Fruit fly (Drosophila melanogaster) whole organism, adult: ENCODE results near the gene Prestin.
"Not testable (repeated sequence)": the region's sequence is repeated elsewhere in the genome, so short reads cannot be mapped to it uniquely, and the experiment has no call there.

Experiments used
- CG11617 ChIP-seq: fragments of 200-800 bp; sonication (Bioruptor generic); optimal IDR thresholded peaks from 2 replicates; lab custom pipeline; 2017; ENCODE audit warnings: mild to moderate bottlenecking, missing biosample characterization, missing genetic modification reagents, missing genetic modification characterization
- CG12768 ChIP-seq: fragments of 200-800 bp; sonication (Bioruptor generic); optimal IDR thresholded peaks from 2 replicates; lab custom pipeline; 2017; ENCODE audit warnings: missing biosample characterization, missing genetic modification characterization, mild to moderate bottlenecking, moderate library complexity, missing genetic modification reagents
- CG14711 ChIP-seq: fragments of 200-800 bp; sonication (Bioruptor generic); optimal IDR thresholded peaks from 2 replicates; lab custom pipeline; 2018; ENCODE audit warnings: missing biosample characterization, mild to moderate bottlenecking, missing genetic modification characterization, moderate library complexity
- CG1620 ChIP-seq: fragments of 200-800 bp; sonication (Bioruptor generic); optimal IDR thresholded peaks from 2 replicates; lab custom pipeline; 2016; ENCODE audit warnings: missing biosample characterization, missing genetic modification characterization
- CG33017 ChIP-seq: fragments of 200-800 bp; sonication (Bioruptor generic); optimal IDR thresholded peaks from 2 replicates; lab custom pipeline; 2018; ENCODE audit warnings: missing biosample characterization, mild to moderate bottlenecking, missing genetic modification characterization, moderate library complexity
- CG5204 ChIP-seq: fragments of 200-800 bp; sonication (Bioruptor generic); optimal IDR thresholded peaks from 2 replicates; lab custom pipeline; 2016; ENCODE audit warnings: missing biosample characterization, missing genetic modification characterization
- CG7045 ChIP-seq: fragments of 200-800 bp; sonication (Bioruptor generic); optimal IDR thresholded peaks from 2 replicates; lab custom pipeline; 2017; ENCODE audit warnings: missing biosample characterization, mild to moderate bottlenecking, missing genetic modification characterization
- CG7101 ChIP-seq: fragments of 200-800 bp; sonication (Bioruptor generic); optimal IDR thresholded peaks from 2 replicates; lab custom pipeline; 2018; ENCODE audit warnings: missing biosample characterization, mild to moderate bottlenecking, missing genetic modification characterization, moderate library complexity
- Clk ChIP-seq: fragments of 200-800 bp; sonication (Bioruptor generic); optimal IDR thresholded peaks from 2 replicates; lab custom pipeline; 2017; ENCODE audit warnings: missing biosample characterization, missing genetic modification characterization
- Crg-1 ChIP-seq: fragments of 200-800 bp; sonication (Bioruptor generic); optimal IDR thresholded peaks from 2 replicates; lab custom pipeline; 2016; ENCODE audit warnings: missing biosample characterization, missing genetic modification characterization
- Hr96 ChIP-seq: fragments of 200-800 bp; sonication (Bioruptor generic); optimal IDR thresholded peaks from 2 replicates; lab custom pipeline; 2016; ENCODE audit warnings: missing biosample characterization, missing genetic modification characterization
- Mnt ChIP-seq: fragments of 200-800 bp; sonication (Bioruptor generic); optimal IDR thresholded peaks from 2 replicates; lab custom pipeline; 2016; ENCODE audit warnings: missing biosample characterization, mild to moderate bottlenecking, missing genetic modification characterization
- bab1 ChIP-seq: fragments of 200-800 bp; sonication (Bioruptor generic); optimal IDR thresholded peaks from 3 replicates; lab custom pipeline; 2019; ENCODE audit warnings: missing biosample characterization, mild to moderate bottlenecking, missing genetic modification characterization, moderate library complexity
- cic ChIP-seq: fragments of 200-800 bp; sonication (Bioruptor generic); optimal IDR thresholded peaks from 2 replicates; lab custom pipeline; 2017; ENCODE audit warnings: missing biosample characterization, mild to moderate bottlenecking, missing genetic modification characterization, moderate library complexity
- cnc ChIP-seq, 2 experiments: fragments of >200 bp; optimal IDR thresholded peaks; 2 replicates each; lab custom pipeline; 2017
- kay ChIP-seq: fragments of 200-800 bp; sonication (Bioruptor generic); peaks from one replicate; lab custom pipeline; 2016; ENCODE audit warnings: missing biosample characterization, missing genetic modification characterization, borderline replicate concordance
- ovo ChIP-seq: fragments of 200-800 bp; sonication (Bioruptor generic); optimal IDR thresholded peaks from 2 replicates; lab custom pipeline; 2016; ENCODE audit warnings: missing biosample characterization, missing genetic modification characterization
- pad ChIP-seq: fragments of 200-800 bp; sonication (Bioruptor generic); optimal IDR thresholded peaks from 3 replicates; lab custom pipeline; 2017; ENCODE audit warnings: missing biosample characterization, missing genetic modification characterization, mild to moderate bottlenecking, moderate library complexity, missing genetic modification reagents
- tj ChIP-seq: fragments of 200-800 bp; sonication (Bioruptor generic); optimal IDR thresholded peaks from 3 replicates; lab custom pipeline; 2017; ENCODE audit warnings: missing biosample characterization, mild to moderate bottlenecking, missing genetic modification characterization, moderate library complexity
- toe ChIP-seq: fragments of 200-800 bp; sonication (Bioruptor generic); optimal IDR thresholded peaks from 2 replicates; lab custom pipeline; 2016; ENCODE audit warnings: missing biosample characterization, missing genetic modification characterization

Gene Prestin

DNA sequence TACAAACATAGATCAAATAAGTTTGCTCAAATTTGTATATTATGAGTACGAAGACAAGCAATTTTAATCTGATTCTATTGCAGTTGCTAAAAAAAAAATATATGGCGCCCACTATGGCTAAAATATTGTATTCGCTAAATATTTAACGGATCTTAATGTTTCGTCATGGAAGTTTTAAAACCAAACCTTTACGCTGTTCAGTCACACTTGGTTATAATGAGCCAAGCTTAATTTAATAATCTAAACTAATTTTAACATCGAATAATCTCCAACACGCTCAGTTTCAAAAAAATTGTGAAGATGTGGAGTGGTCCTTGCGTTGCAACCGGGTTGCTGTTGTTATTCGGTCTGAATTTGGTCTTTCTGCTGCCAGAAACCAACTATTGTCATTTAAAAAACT, 49.4 kb downstream of the Prestin start, which contains the start of gene CG34002:
Gene CG34002 (plus strand): TSS at position 301 of the 400 bp plus-strand sequence.
- not testable (repeated sequence) for TF ChIP-seq ovo (GFP tag; lab: Kevin White, UChicago); CG5204; CG7101 (tag; lab: Kevin White, UChicago)

DNA sequence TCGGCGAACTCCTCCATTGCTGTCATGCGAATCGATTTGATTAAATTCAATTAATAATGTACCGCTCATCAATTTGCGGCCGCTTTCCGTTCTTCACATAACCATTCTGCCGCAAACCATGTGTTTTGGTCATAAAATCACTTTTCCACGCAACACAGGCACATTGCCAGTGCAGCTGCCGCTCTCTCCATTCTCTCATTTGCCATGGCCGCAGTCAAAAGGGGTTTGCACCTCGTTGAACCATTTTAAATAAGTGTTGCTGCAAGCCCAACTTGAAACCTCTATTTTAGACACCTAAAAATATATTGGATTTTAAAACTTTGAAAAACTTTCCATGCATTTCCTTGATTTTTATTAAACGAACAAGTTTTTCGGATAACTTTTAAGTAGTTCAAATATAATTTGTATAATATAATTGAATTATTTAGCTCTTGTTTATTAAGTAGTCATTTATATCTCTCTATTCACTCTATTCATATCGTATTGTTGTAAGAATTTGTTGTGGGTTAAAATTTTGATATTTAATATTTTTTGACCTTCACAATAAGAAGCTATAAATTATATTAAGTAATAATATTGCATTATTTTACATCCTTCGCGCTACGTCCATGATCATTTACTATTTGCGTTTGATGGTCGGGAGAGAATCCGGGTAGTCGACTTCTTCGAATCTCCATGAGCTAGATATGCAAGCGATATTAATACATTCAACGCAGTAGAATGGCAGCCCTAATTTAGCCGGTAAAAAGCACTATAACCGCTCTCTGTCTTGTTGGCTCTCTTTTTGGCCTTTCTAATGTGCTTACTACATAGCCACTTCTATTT, 50.7 kb downstream of the Prestin start, which contains the start of gene CG5535:
Gene CG5535 (minus strand): TSS at position 140 of the 825 bp plus-strand sequence.
- peak; percentile 64 for TF ChIP-seq tj (GFP tag; lab: Kevin White, UChicago)
- TF ChIP-seq bab1 (GFP tag; lab: Kevin White, UChicago) = peak; percentile 77
- TF ChIP-seq Clk = peak; percentile 7
- peak; percentile 92 for TF ChIP-seq CG11617
- TF ChIP-seq Crg-1 = peak; percentile 32
- TF ChIP-seq Mnt = peak; percentile 57
- peak; percentile 54 for TF ChIP-seq CG5204
- no peak for TF ChIP-seq kay (GFP tag; lab: Kevin White, UChicago)
- peak; percentile 3 for TF ChIP-seq CG1620
- peak; percentile 80 for TF ChIP-seq CG33017 (tag; lab: Kevin White, UChicago)
- peak; percentile 95 for TF ChIP-seq CG14711 (tag; lab: Kevin White, UChicago)
- no peak for TF ChIP-seq cic
- peak; percentile 73 for TF ChIP-seq pad (GFP tag; lab: Kevin White, UChicago)
- TF ChIP-seq ovo (GFP tag; lab: Kevin White, UChicago) = peak; percentile 16
- TF ChIP-seq cnc (optimal IDR thresholded peaks at IDR 0.05; lab: Kevin White, UChicago) = no peak
- peak; percentile 82 for TF ChIP-seq CG7101 (tag; lab: Kevin White, UChicago)
- peak; percentile 74 for TF ChIP-seq CG12768
- peak; percentile 56 for TF ChIP-seq Hr96
- peak; percentile 61 for TF ChIP-seq toe (GFP tag; lab: Kevin White, UChicago)
- peak; percentile 81 for TF ChIP-seq CG7045

DNA sequence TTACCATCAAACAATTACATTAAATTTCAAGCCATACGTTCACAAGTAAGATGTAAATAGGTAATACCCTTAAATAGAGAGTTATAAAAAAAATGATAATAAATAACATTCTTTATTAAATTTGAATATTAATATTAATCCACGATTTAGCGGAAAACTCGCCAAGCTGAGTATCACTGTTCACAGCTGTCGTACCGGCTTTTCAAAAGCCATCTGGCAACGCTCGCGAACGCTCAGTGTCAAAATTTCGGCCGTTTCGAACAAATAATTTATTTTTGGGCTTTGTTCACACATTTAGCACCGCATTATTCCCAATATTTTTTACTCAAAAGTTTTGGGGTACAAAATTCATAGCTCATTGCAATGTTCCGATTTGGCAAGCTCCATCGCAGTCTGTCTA, 58.1 kb downstream of the Prestin start, which contains the start of gene TrpRS-m:
Gene TrpRS-m (plus strand): TSS at position 211 of the 400 bp plus-strand sequence.
- TF ChIP-seq toe (GFP tag; lab: Kevin White, UChicago) (no peak), bab1 (GFP tag; lab: Kevin White, UChicago) (peak; percentile 35), tj (GFP tag; lab: Kevin White, UChicago) (no peak), CG12768 (no peak), Crg-1 (no peak), CG7045 (no peak), Clk (no peak), CG7101 (tag; lab: Kevin White, UChicago) (no peak)
